Fruit fly (Drosophila melanogaster) whole organism, embryonic: ENCODE results near the gene Mal-B1.

Experiments used
- Asciz ChIP-seq: fragments of 200-800 bp; sonication (Bioruptor generic); optimal IDR thresholded peaks from 2 replicates; lab custom pipeline; 2017; ENCODE audit warnings: missing biosample characterization, mild to moderate bottlenecking, missing genetic modification characterization, missing genetic modification reagents
- BEAF-32 ChIP-seq: fragments of 200-800 bp; sonication (Bioruptor generic); optimal IDR thresholded peaks from 3 replicates; lab custom pipeline; 2017; ENCODE audit warnings: missing biosample characterization, missing genetic modification characterization, mild to moderate bottlenecking, moderate library complexity, missing genetic modification reagents
- Bteb2 ChIP-seq: fragments of 200-800 bp; sonication (Bioruptor generic); optimal IDR thresholded peaks from 2 replicates; lab custom pipeline; 2016; ENCODE audit warnings: missing biosample characterization, missing genetic modification characterization
- CG10209 ChIP-seq: fragments of 200-800 bp; sonication (Bioruptor generic); optimal IDR thresholded peaks from 3 replicates; lab custom pipeline; 2017; ENCODE audit warnings: missing biosample characterization, mild to moderate bottlenecking, missing genetic modification characterization, missing genetic modification reagents
- CG10462 ChIP-seq: fragments of 200-800 bp; sonication (Bioruptor generic); optimal IDR thresholded peaks from 2 replicates; lab custom pipeline; 2016; ENCODE audit warnings: missing biosample characterization, missing genetic modification characterization
- CG11398 ChIP-seq: fragments of 200-800 bp; sonication (Bioruptor generic); optimal IDR thresholded peaks from 2 replicates; lab custom pipeline; 2016; ENCODE audit warnings: missing biosample characterization, missing genetic modification characterization
- CG12071 ChIP-seq: fragments of 200-800 bp; sonication (Bioruptor generic); optimal IDR thresholded peaks from 3 replicates; lab custom pipeline; 2018; ENCODE audit warnings: missing biosample characterization, mild to moderate bottlenecking, missing genetic modification characterization
- CG12744 ChIP-seq: fragments of 200-800 bp; sonication (Bioruptor generic); optimal IDR thresholded peaks from 2 replicates; lab custom pipeline; 2016; ENCODE audit warnings: missing biosample characterization, missing genetic modification characterization
- CG13123 ChIP-seq: fragments of 200-800 bp; sonication (Bioruptor generic); optimal IDR thresholded peaks from 2 replicates; lab custom pipeline; 2016; ENCODE audit warnings: missing biosample characterization, missing genetic modification characterization
- CG14014 ChIP-seq: fragments of 200-800 bp; sonication (Bioruptor generic); IDR thresholded peaks from 2 replicates; pipeline ENCODE4 v1.3.6; 2022; ENCODE audit warnings: missing biosample characterization, missing genetic modification characterization
- CG15514 ChIP-seq: fragments of 200-800 bp; sonication (Bioruptor generic); optimal IDR thresholded peaks from 3 replicates; lab custom pipeline; 2017; ENCODE audit warnings: missing biosample characterization, missing genetic modification characterization, mild to moderate bottlenecking, moderate library complexity, missing genetic modification reagents
- CG18764 ChIP-seq: fragments of 200-800 bp; sonication (Bioruptor generic); optimal IDR thresholded peaks from 3 replicates; lab custom pipeline; 2016; ENCODE audit warnings: missing biosample characterization, missing genetic modification characterization
- CG2712 ChIP-seq: fragments of 200-800 bp; optimal IDR thresholded peaks from 3 replicates; lab custom pipeline; 2019; ENCODE audit warnings: missing biosample characterization, mild to moderate bottlenecking, missing genetic modification characterization, moderate library complexity
- CG3163 ChIP-seq: fragments of 200-800 bp; sonication (Bioruptor generic); optimal IDR thresholded peaks from 3 replicates; lab custom pipeline; 2016; ENCODE audit warnings: missing biosample characterization, missing genetic modification characterization
- CG32767 ChIP-seq: fragments of 200-800 bp; sonication (Bioruptor generic); IDR thresholded peaks from 2 replicates; pipeline ENCODE4 v1.3.6; 2022; ENCODE audit warnings: missing biosample characterization, missing genetic modification characterization
- CG34224 ChIP-seq: fragments of 200-800 bp; sonication (Bioruptor generic); IDR thresholded peaks from 3 replicates; pipeline ENCODE4 v1.3.6; 2022; ENCODE audit warnings: missing biosample characterization, missing genetic modification characterization; ENCODE audit not compliant: partially characterized antibody
- CG3838 ChIP-seq: fragments of 200-800 bp; sonication (Bioruptor generic); optimal IDR thresholded peaks from 3 replicates; lab custom pipeline; 2016; ENCODE audit warnings: missing biosample characterization, missing genetic modification characterization
- CG6689 ChIP-seq: fragments of 200-800 bp; sonication (Bioruptor generic); IDR thresholded peaks from 2 replicates; pipeline ENCODE4 v1.3.6; 2022; ENCODE audit warnings: missing biosample characterization, missing genetic modification characterization
- CG6765 ChIP-seq: fragments of 200-800 bp; sonication (Bioruptor generic); optimal IDR thresholded peaks from 3 replicates; lab custom pipeline; 2017; ENCODE audit warnings: missing biosample characterization, mild to moderate bottlenecking, missing genetic modification characterization
- CG8290 ChIP-seq, 3 experiments: fragments of 200-800 bp; sonication (Bioruptor generic); optimal IDR thresholded peaks; 2 replicates each; lab custom pipeline; 2016 to 2019; ENCODE audit warnings: missing biosample characterization in 3 of 3, missing genetic modification characterization in 3 of 3, mild to moderate bottlenecking in 2 of 3, moderate library complexity in 1 of 3
- Doc3 ChIP-seq: fragments of 200-800 bp; sonication (Bioruptor generic); IDR thresholded peaks from 3 replicates; pipeline ENCODE4 v1.3.6; 2022; ENCODE audit warnings: missing biosample characterization, missing genetic modification characterization; ENCODE audit not compliant: partially characterized antibody
- Fer1 ChIP-seq: fragments of 200-800 bp; sonication (Bioruptor generic); optimal IDR thresholded peaks from 2 replicates; lab custom pipeline; 2017; ENCODE audit warnings: missing biosample characterization, mild to moderate bottlenecking, missing genetic modification characterization
- HHEX ChIP-seq: fragments of 200-800 bp; sonication (Bioruptor generic); optimal IDR thresholded peaks from 3 replicates; lab custom pipeline; 2017; ENCODE audit warnings: missing biosample characterization, mild to moderate bottlenecking, missing genetic modification characterization, missing genetic modification reagents
- HLH3B ChIP-seq: fragments of 200-800 bp; sonication (Bioruptor generic); IDR thresholded peaks from 2 replicates; pipeline ENCODE4 v1.3.6; 2022; ENCODE audit warnings: missing biosample characterization, missing genetic modification characterization
- HmgD ChIP-seq: fragments of 200-800 bp; sonication (Bioruptor generic); optimal IDR thresholded peaks from 3 replicates; lab custom pipeline; 2016; ENCODE audit warnings: missing biosample characterization, missing genetic modification characterization
- Hmr ChIP-seq: fragments of 200-800 bp; sonication (Bioruptor generic); optimal IDR thresholded peaks from 3 replicates; lab custom pipeline; 2017; ENCODE audit warnings: mild to moderate bottlenecking, missing biosample characterization, missing genetic modification reagents, missing genetic modification characterization
- NFAT ChIP-seq: fragments of 200-800 bp; sonication (Bioruptor generic); IDR thresholded peaks from 2 replicates; pipeline ENCODE4 v1.3.6; 2022; ENCODE audit warnings: missing biosample characterization, missing genetic modification characterization
- Rfx ChIP-seq: fragments of 200-800 bp; sonication (Bioruptor generic); IDR thresholded peaks from 2 replicates; pipeline ENCODE4 v1.3.6; 2022; ENCODE audit warnings: missing biosample characterization, missing genetic modification characterization
- ash1 ChIP-seq: fragments of 200-800 bp; sonication (Bioruptor generic); optimal IDR thresholded peaks from 2 replicates; lab custom pipeline; 2018; ENCODE audit warnings: missing biosample characterization, mild to moderate bottlenecking, missing genetic modification characterization
- bigmax ChIP-seq: fragments of 200-800 bp; sonication (Bioruptor generic); optimal IDR thresholded peaks from 2 replicates; lab custom pipeline; 2018; ENCODE audit warnings: missing biosample characterization, mild to moderate bottlenecking, missing genetic modification characterization
- bsh ChIP-seq, 2 experiments: fragments of 200-800 bp; sonication (Bioruptor generic); optimal IDR thresholded peaks; 2 replicates each; lab custom pipeline; 2017 to 2018; ENCODE audit warnings: mild to moderate bottlenecking in 2 of 2, missing biosample characterization in 2 of 2, missing genetic modification characterization in 2 of 2, moderate library complexity in 1 of 2
- cad ChIP-seq: fragments of >200 bp; optimal IDR thresholded peaks from 2 replicates; lab custom pipeline; 2017; ENCODE audit warnings: missing biosample characterization, missing genetic modification characterization
- chn ChIP-seq: fragments of 200-800 bp; sonication (Bioruptor generic); optimal IDR thresholded peaks from 2 replicates; lab custom pipeline; 2016; ENCODE audit warnings: missing biosample characterization, missing genetic modification characterization
- crp ChIP-seq, 2 experiments: fragments of 200-800 bp; sonication (Bioruptor generic); optimal IDR thresholded peaks; 2 replicates in 1 of 2; 3 replicates in 1 of 2; lab custom pipeline; 2017; ENCODE audit warnings: missing biosample characterization in 2 of 2, missing genetic modification characterization in 2 of 2, mild to moderate bottlenecking in 1 of 2, moderate library complexity in 1 of 2
- ems ChIP-seq: fragments of 200-800 bp; sonication (Bioruptor generic); optimal IDR thresholded peaks from 3 replicates; lab custom pipeline; 2016; ENCODE audit warnings: missing biosample characterization, missing genetic modification characterization
- ewg ChIP-seq: fragments of 200-800 bp; sonication (Bioruptor generic); optimal IDR thresholded peaks from 3 replicates; lab custom pipeline; 2017; ENCODE audit warnings: mild to moderate bottlenecking, missing biosample characterization, missing genetic modification reagents, missing genetic modification characterization
- gfzf ChIP-seq: fragments of 200-800 bp; sonication (Bioruptor generic); optimal IDR thresholded peaks from 2 replicates; lab custom pipeline; 2016; ENCODE audit warnings: missing biosample characterization, mild to moderate bottlenecking, missing genetic modification characterization, moderate library complexity
- hbn ChIP-seq: fragments of 200-800 bp; sonication (Bioruptor generic); IDR thresholded peaks from 2 replicates; pipeline ENCODE4 v1.3.6; 2022; ENCODE audit warnings: missing biosample characterization, missing genetic modification characterization; ENCODE audit not compliant: partially characterized antibody
- hkb ChIP-seq, 2 experiments: fragments of 200-800 bp in 1 of 2; fragments of >200 bp in 1 of 2; sonication (Bioruptor generic) in 1 of 2; IDR thresholded peaks in 1 of 2; optimal IDR thresholded peaks in 1 of 2; 2 replicates each; pipeline versions ENCODE4 v1.3.6 to Lab custom; 2017 to 2022; ENCODE audit warnings: missing biosample characterization in 1 of 2, missing genetic modification characterization in 1 of 2
- inv ChIP-seq: fragments of 200-800 bp; sonication (Bioruptor generic); IDR thresholded peaks from 2 replicates; pipeline ENCODE4 v1.3.6; 2022; ENCODE audit warnings: missing biosample characterization, missing genetic modification characterization; ENCODE audit not compliant: partially characterized antibody
- lilli ChIP-seq: fragments of 200-800 bp; sonication (Bioruptor generic); optimal IDR thresholded peaks from 3 replicates; lab custom pipeline; 2016; ENCODE audit warnings: missing biosample characterization, missing genetic modification characterization
- peb ChIP-seq: fragments of 200-800 bp; sonication (Bioruptor generic); IDR thresholded peaks from 2 replicates; pipeline ENCODE4 v1.3.6; 2022; ENCODE audit warnings: missing biosample characterization, missing genetic modification characterization
- pho ChIP-seq: fragments of 200-800 bp; sonication (Bioruptor generic); optimal IDR thresholded peaks from 2 replicates; lab custom pipeline; 2016; ENCODE audit warnings: missing biosample characterization, missing genetic modification characterization
- repo ChIP-seq: fragments of 200-800 bp; sonication (Bioruptor generic); optimal IDR thresholded peaks from 2 replicates; lab custom pipeline; 2016; ENCODE audit warnings: missing biosample characterization, missing genetic modification characterization
- sim ChIP-seq: fragments of 200-800 bp; sonication (Bioruptor generic); IDR thresholded peaks from 2 replicates; pipeline ENCODE4 v1.3.6; 2022; ENCODE audit warnings: missing biosample characterization, missing genetic modification characterization
- sna ChIP-seq: fragments of 200-800 bp; sonication (Bioruptor generic); IDR thresholded peaks from 2 replicates; pipeline ENCODE4 v1.3.6; 2022; ENCODE audit warnings: missing biosample characterization, missing genetic modification characterization; ENCODE audit not compliant: partially characterized antibody
- sug ChIP-seq: fragments of 200-800 bp; optimal IDR thresholded peaks from 2 replicates; lab custom pipeline; 2019; ENCODE audit warnings: missing biosample characterization, mild to moderate bottlenecking, missing genetic modification characterization, moderate library complexity
- tio ChIP-seq: fragments of 200-800 bp; sonication (Bioruptor generic); optimal IDR thresholded peaks from 2 replicates; lab custom pipeline; 2017; ENCODE audit warnings: missing biosample characterization, missing genetic modification characterization, inconsistent platforms
- zfh1 ChIP-seq: fragments of 200-800 bp; sonication (Bioruptor generic); IDR thresholded peaks from 3 replicates; pipeline ENCODE4 v1.3.6; 2022; ENCODE audit warnings: missing biosample characterization, missing genetic modification characterization
- zfh2 ChIP-seq: fragments of 200-800 bp; sonication (Bioruptor generic); optimal IDR thresholded peaks from 2 replicates; lab custom pipeline; 2016; ENCODE audit warnings: missing biosample characterization, missing genetic modification characterization

Gene Mal-B1

dm6 chr2L:11829277-11829676, 17.7 kb upstream of the Mal-B1 start, which contains the start of gene esc (continued):
- TF ChIP-seq CG10209 (GFP tag; lab: Kevin White, UChicago) (peak; percentile 21), HmgD (GFP tag; lab: Kevin White, UChicago) (peak; percentile 65), HHEX (GFP tag; lab: Kevin White, UChicago) (no peak), NFAT (peak; percentile 4; the same call in 1 of the 2 replicates), cad (no peak), ewg (GFP tag; lab: Kevin White, UChicago) (peak; percentile 13), Rfx (peak; percentile 74), inv (GFP tag; lab: Robert Waterston, UW) (no peak), peb (GFP tag; lab: Robert Waterston, UW) (no peak), CG15514 (GFP tag; lab: Kevin White, UChicago) (peak; percentile 46), chn (GFP tag; lab: Kevin White, UChicago) (no peak), Asciz (GFP tag; lab: Kevin White, UChicago) (no peak), CG12071 (GFP tag; lab: Kevin White, UChicago) (no peak), CG13123 (GFP tag; lab: Kevin White, UChicago) (no peak), hbn (GFP tag; lab: Robert Waterston, UW) (no peak), gfzf (GFP tag; lab: Kevin White, UChicago) (peak; percentile 96), zfh1 (GFP tag; lab: Robert Waterston, UW) (peak; percentile 39; the same call in 1 of the 3 replicates), sna (GFP tag; lab: Robert Waterston, UW) (no peak), hkb (optimal IDR thresholded peaks at IDR 0.05; lab: Kevin White, UChicago) (peak; percentile 9), hkb (GFP tag; IDR thresholded peaks at IDR 0.05; lab: Robert Waterston, UW) (no peak), CG3838 (GFP tag; lab: Kevin White, UChicago) (no peak), CG8290 (GFP tag; optimal IDR thresholded peaks at IDR 0.05; lab: Kevin White, UChicago) (peak; percentile 50), CG8290 (tag; optimal IDR thresholded peaks at IDR 0.05; lab: Kevin White, UChicago) (no peak), Bteb2 (peak; percentile 25), Fer1 (GFP tag; lab: Kevin White, UChicago) (no peak), pho (peak; percentile 29), Hmr (GFP tag; lab: Kevin White, UChicago) (peak; percentile 38), CG32767 (no peak), ash1 (GFP tag; lab: Kevin White, UChicago) (no peak), CG3163 (peak; percentile 13), CG6689 (no peak), BEAF-32 (GFP tag; lab: Kevin White, UChicago) (peak; percentile 56), sim (GFP tag; lab: Robert Waterston, UW) (no peak), sug (tag; lab: Kevin White, UChicago) (peak; percentile 13), CG6765 (GFP tag; lab: Kevin White, UChicago) (no peak), CG2712 (tag; lab: Kevin White, UChicago) (no peak), CG34224 (peak; percentile 36; the same call in 1 of the 3 replicates), CG12744 (GFP tag; lab: Kevin White, UChicago) (peak; percentile 15), bsh (GFP tag; optimal IDR thresholded peaks at IDR 0.05; lab: Kevin White, UChicago) (no peak), bigmax (GFP tag; lab: Kevin White, UChicago) (no peak), Doc3 (no peak), CG11398 (GFP tag; lab: Kevin White, UChicago) (no peak), CG14014 (no peak), lilli (GFP tag; lab: Kevin White, UChicago) (peak; percentile 39), crp (GFP tag; optimal IDR thresholded peaks at IDR 0.05; lab: Kevin White, UChicago) (peak in 1 of 2 experiments; percentile 25), CG10462 (GFP tag; lab: Kevin White, UChicago) (no peak), tio (no peak), HLH3B (GFP tag; lab: Robert Waterston, UW) (no peak), zfh2 (GFP tag; lab: Kevin White, UChicago) (peak; percentile 53), ems (GFP tag; lab: Kevin White, UChicago) (peak; percentile 25), repo (no peak), CG18764 (GFP tag; lab: Kevin White, UChicago) (peak; percentile 2)
